Fruit fly (Drosophila melanogaster) whole organism, embryonic: Measurements from ENCODE around the gene CG42271.

Source experiments
- Atf-2 ChIP-seq: fragments of 200-800 bp; sonication (Bioruptor generic); optimal IDR thresholded peaks from 2 replicates; lab custom pipeline; 2016; ENCODE audit warnings: missing biosample characterization, missing genetic modification characterization
- Awh ChIP-seq: fragments of 200-800 bp; sonication (Bioruptor generic); IDR thresholded peaks from 2 replicates; pipeline ENCODE4, ENCODE4 v1.3.6; 2022; ENCODE audit warnings: missing biosample characterization, missing genetic modification characterization
- B-H1 ChIP-seq: fragments of 200-800 bp; sonication (Bioruptor generic); IDR thresholded peaks from 3 replicates; pipeline ENCODE4 v1.3.6; 2022; ENCODE audit warnings: missing biosample characterization, missing genetic modification characterization
- CG10209 ChIP-seq: fragments of 200-800 bp; sonication (Bioruptor generic); optimal IDR thresholded peaks from 3 replicates; lab custom pipeline; 2017; ENCODE audit warnings: missing biosample characterization, mild to moderate bottlenecking, missing genetic modification characterization, missing genetic modification reagents
- CG1024 ChIP-seq: fragments of 200-800 bp; sonication (Bioruptor generic); IDR thresholded peaks from 2 replicates; pipeline ENCODE4 v1.3.6; 2022; ENCODE audit warnings: missing biosample characterization, missing genetic modification characterization
- CG10565 ChIP-seq: fragments of 200-800 bp; sonication (Bioruptor generic); optimal IDR thresholded peaks from 3 replicates; lab custom pipeline; 2016; ENCODE audit warnings: missing biosample characterization, mild to moderate bottlenecking, missing genetic modification characterization
- CG12155 ChIP-seq: fragments of 200-800 bp; sonication (Bioruptor generic); optimal IDR thresholded peaks from 3 replicates; lab custom pipeline; 2016; ENCODE audit warnings: missing biosample characterization, missing genetic modification characterization
- CG15601 ChIP-seq: fragments of 200-800 bp; sonication (Bioruptor generic); optimal IDR thresholded peaks from 3 replicates; lab custom pipeline; 2019; ENCODE audit warnings: missing biosample characterization, mild to moderate bottlenecking, missing genetic modification characterization, moderate library complexity
- CG1602 ChIP-seq: fragments of 200-800 bp; sonication (Bioruptor generic); optimal IDR thresholded peaks from 3 replicates; lab custom pipeline; 2016; ENCODE audit warnings: missing biosample characterization, missing genetic modification characterization
- CG2712 ChIP-seq: fragments of 200-800 bp; optimal IDR thresholded peaks from 3 replicates; lab custom pipeline; 2019; ENCODE audit warnings: missing biosample characterization, mild to moderate bottlenecking, missing genetic modification characterization, moderate library complexity
- CG2875 ChIP-seq: fragments of 200-800 bp; sonication (Bioruptor generic); optimal IDR thresholded peaks from 2 replicates; lab custom pipeline; 2017; ENCODE audit warnings: missing biosample characterization, mild to moderate bottlenecking, missing genetic modification characterization, missing genetic modification reagents
- CG30431 ChIP-seq: fragments of 200-800 bp; sonication (Bioruptor generic); optimal IDR thresholded peaks from 2 replicates; lab custom pipeline; 2017; ENCODE audit warnings: missing biosample characterization, missing genetic modification characterization
- CG31388 ChIP-seq: fragments of 200-800 bp; sonication (Bioruptor generic); optimal IDR thresholded peaks from 2 replicates; lab custom pipeline; 2016; ENCODE audit warnings: missing biosample characterization, missing genetic modification characterization
- CG32767 ChIP-seq: fragments of 200-800 bp; sonication (Bioruptor generic); IDR thresholded peaks from 2 replicates; pipeline ENCODE4 v1.3.6; 2022; ENCODE audit warnings: missing biosample characterization, missing genetic modification characterization
- CG33557 ChIP-seq: fragments of 200-800 bp; sonication (Bioruptor generic); optimal IDR thresholded peaks from 2 replicates; lab custom pipeline; 2019; ENCODE audit warnings: missing biosample characterization, mild to moderate bottlenecking, missing genetic modification characterization, moderate library complexity
- CG4730 ChIP-seq: fragments of 200-800 bp; sonication (Bioruptor generic); IDR thresholded peaks from 2 replicates; pipeline ENCODE4 v1.3.6; 2022; ENCODE audit warnings: missing biosample characterization, missing genetic modification characterization
- CG6854 ChIP-seq: fragments of 200-800 bp; sonication (Bioruptor generic); optimal IDR thresholded peaks from 3 replicates; lab custom pipeline; 2017; ENCODE audit warnings: missing biosample characterization, mild to moderate bottlenecking, missing genetic modification characterization
- CG7963 ChIP-seq: fragments of 200-800 bp; sonication (Bioruptor generic); IDR thresholded peaks from 3 replicates; pipeline ENCODE4 v1.3.6; 2022; ENCODE audit warnings: missing biosample characterization, missing genetic modification characterization; ENCODE audit not compliant: partially characterized antibody
- CG8089 ChIP-seq: fragments of 200-800 bp; sonication (Bioruptor generic); optimal IDR thresholded peaks from 3 replicates; lab custom pipeline; 2016; ENCODE audit warnings: missing biosample characterization, missing genetic modification characterization
- CG8478 ChIP-seq: fragments of >200 bp; optimal IDR thresholded peaks from 2 replicates; lab custom pipeline; 2018
- CG9215 ChIP-seq: fragments of 200-800 bp; sonication (Bioruptor generic); IDR thresholded peaks from 2 replicates; pipeline ENCODE4 v1.3.6; 2022; ENCODE audit warnings: missing biosample characterization, missing genetic modification characterization
- CkIIα-i1 ChIP-seq: fragments of 200-800 bp; sonication (Bioruptor generic); IDR thresholded peaks from 2 replicates; pipeline ENCODE4 v1.3.6; 2022; ENCODE audit warnings: missing biosample characterization, missing genetic modification characterization
- Dbx ChIP-seq: fragments of 200-800 bp; sonication (Bioruptor generic); IDR thresholded peaks from 3 replicates; pipeline ENCODE4 v1.3.6; 2022; ENCODE audit warnings: missing biosample characterization, missing genetic modification characterization
- Dip2 ChIP-seq: fragments of 200-800 bp; sonication (Bioruptor generic); IDR thresholded peaks from 2 replicates; pipeline ENCODE4 v1.3.6; 2022; ENCODE audit warnings: missing biosample characterization, missing genetic modification characterization
- ERR ChIP-seq: fragments of 200-800 bp; sonication (Bioruptor generic); optimal IDR thresholded peaks from 2 replicates; lab custom pipeline; 2016; ENCODE audit warnings: missing biosample characterization, missing genetic modification characterization
- HLH4C ChIP-seq: fragments of 200-800 bp; sonication (Bioruptor generic); IDR thresholded peaks from 3 replicates; pipeline ENCODE4 v1.3.6; 2022; ENCODE audit warnings: missing biosample characterization, missing genetic modification characterization; ENCODE audit not compliant: partially characterized antibody
- Hand ChIP-seq: fragments of 200-800 bp; sonication (Bioruptor generic); optimal IDR thresholded peaks from 2 replicates; lab custom pipeline; 2017; ENCODE audit warnings: mild to moderate bottlenecking, missing biosample characterization, missing genetic modification reagents, missing genetic modification characterization
- Hey ChIP-seq: fragments of 200-800 bp; sonication (Bioruptor generic); optimal IDR thresholded peaks from 3 replicates; lab custom pipeline; 2018; ENCODE audit warnings: missing biosample characterization, mild to moderate bottlenecking, missing genetic modification characterization
- Kr ChIP-seq: fragments of 200-800 bp; sonication (Bioruptor generic); optimal IDR thresholded peaks from 2 replicates; lab custom pipeline; 2017; ENCODE audit warnings: missing biosample characterization, mild to moderate bottlenecking, missing genetic modification characterization
- MBD-R2 ChIP-seq: fragments of 200-800 bp; sonication (Bioruptor generic); IDR thresholded peaks from 2 replicates; pipeline ENCODE4 v1.3.6; 2022; ENCODE audit warnings: missing biosample characterization, missing genetic modification characterization
- Opbp ChIP-seq: fragments of 200-800 bp; sonication (Bioruptor generic); IDR thresholded peaks from 3 replicates; pipeline ENCODE4 v1.3.6; 2022; ENCODE audit warnings: missing biosample characterization, missing genetic modification characterization; ENCODE audit not compliant: partially characterized antibody
- Optix ChIP-seq: fragments of 200-800 bp; sonication (Bioruptor generic); IDR thresholded peaks from 3 replicates; pipeline ENCODE4 v1.3.6; 2022; ENCODE audit warnings: missing biosample characterization, missing genetic modification characterization
- Six4 ChIP-seq: fragments of 200-800 bp; sonication (Bioruptor generic); optimal IDR thresholded peaks from 2 replicates; lab custom pipeline; 2016; ENCODE audit warnings: missing biosample characterization, missing genetic modification characterization
- bowl ChIP-seq: fragments of 200-800 bp; sonication (Bioruptor generic); IDR thresholded peaks from 2 replicates; pipeline ENCODE4 v1.3.6; 2022; ENCODE audit warnings: missing biosample characterization, missing genetic modification characterization
- cas ChIP-seq: fragments of 200-800 bp; sonication (Bioruptor generic); IDR thresholded peaks from 2 replicates; pipeline ENCODE4 v1.3.6; 2022; ENCODE audit warnings: missing biosample characterization, missing genetic modification characterization
- crp ChIP-seq, 2 experiments: fragments of 200-800 bp; sonication (Bioruptor generic); optimal IDR thresholded peaks; 2 replicates in 1 of 2; 3 replicates in 1 of 2; lab custom pipeline; 2017; ENCODE audit warnings: missing biosample characterization in 2 of 2, missing genetic modification characterization in 2 of 2, mild to moderate bottlenecking in 1 of 2, moderate library complexity in 1 of 2
- dmrt99B ChIP-seq: fragments of 200-800 bp; sonication (Bioruptor generic); optimal IDR thresholded peaks from 2 replicates; lab custom pipeline; 2018; ENCODE audit warnings: missing biosample characterization, mild to moderate bottlenecking, missing genetic modification characterization, moderate library complexity
- emc ChIP-seq: fragments of 200-800 bp; sonication (Bioruptor generic); optimal IDR thresholded peaks from 2 replicates; lab custom pipeline; 2016; ENCODE audit warnings: missing biosample characterization, missing genetic modification characterization
- eyg ChIP-seq: fragments of 200-800 bp; sonication (Bioruptor generic); optimal IDR thresholded peaks from 3 replicates; lab custom pipeline; 2016; ENCODE audit warnings: missing biosample characterization, missing genetic modification characterization
- gce ChIP-seq: fragments of 200-800 bp; sonication (Bioruptor generic); IDR thresholded peaks from 3 replicates; pipeline ENCODE4 v1.3.6; 2022; ENCODE audit warnings: missing biosample characterization, missing genetic modification characterization
- grau ChIP-seq: fragments of 200-800 bp; optimal IDR thresholded peaks from 3 replicates; lab custom pipeline; 2019; ENCODE audit warnings: missing biosample characterization, mild to moderate bottlenecking, missing genetic modification characterization, moderate library complexity
- grn ChIP-seq: fragments of 200-800 bp; sonication (Bioruptor generic); optimal IDR thresholded peaks from 3 replicates; lab custom pipeline; 2017; ENCODE audit warnings: missing biosample characterization, missing genetic modification characterization
- lola ChIP-seq, 3 experiments: fragments of >200 bp in 2 of 3; fragments of 200-800 bp in 1 of 3; sonication (Bioruptor generic) in 1 of 3; optimal IDR thresholded peaks; 2 replicates each; lab custom pipeline; 2017 to 2019; ENCODE audit warnings: missing biosample characterization in 3 of 3, missing genetic modification characterization in 3 of 3, mild to moderate bottlenecking in 1 of 3, moderate library complexity in 1 of 3
- maf-S ChIP-seq: fragments of 200-800 bp; sonication (Bioruptor generic); optimal IDR thresholded peaks from 2 replicates; lab custom pipeline; 2016; ENCODE audit warnings: missing biosample characterization, missing genetic modification characterization
- onecut ChIP-seq: fragments of 200-800 bp; sonication (Bioruptor generic); IDR thresholded peaks from 2 replicates; pipeline ENCODE4 v1.3.6; 2022; ENCODE audit warnings: missing biosample characterization, missing genetic modification characterization
- pnt ChIP-seq: fragments of 200-800 bp; sonication (Bioruptor generic); optimal IDR thresholded peaks from 3 replicates; lab custom pipeline; 2016; ENCODE audit warnings: missing biosample characterization, missing genetic modification characterization
- psq ChIP-seq: fragments of 200-800 bp; sonication (Bioruptor generic); optimal IDR thresholded peaks from 2 replicates; lab custom pipeline; 2017; ENCODE audit warnings: missing biosample characterization, missing genetic modification characterization
- sens ChIP-seq: fragments of 200-800 bp; sonication (Bioruptor generic); peaks from one replicate; lab custom pipeline; 2016; ENCODE audit warnings: missing biosample characterization, missing genetic modification characterization
- sug ChIP-seq: fragments of 200-800 bp; optimal IDR thresholded peaks from 2 replicates; lab custom pipeline; 2019; ENCODE audit warnings: missing biosample characterization, mild to moderate bottlenecking, missing genetic modification characterization, moderate library complexity
- wor ChIP-seq: fragments of 200-800 bp; sonication (Bioruptor generic); IDR thresholded peaks from 2 replicates; pipeline ENCODE4 v1.3.6; 2022; ENCODE audit warnings: missing biosample characterization, missing genetic modification characterization
- z ChIP-seq: fragments of 200-800 bp; sonication (Bioruptor generic); IDR thresholded peaks from 3 replicates; pipeline ENCODE4 v1.3.6; 2022; ENCODE audit warnings: missing biosample characterization, missing genetic modification characterization
- zen ChIP-seq: fragments of 200-800 bp; sonication (Bioruptor generic); optimal IDR thresholded peaks from 3 replicates; lab custom pipeline; 2018; ENCODE audit warnings: missing biosample characterization, mild to moderate bottlenecking, missing genetic modification characterization, moderate library complexity

Gene CG42271

DNA sequence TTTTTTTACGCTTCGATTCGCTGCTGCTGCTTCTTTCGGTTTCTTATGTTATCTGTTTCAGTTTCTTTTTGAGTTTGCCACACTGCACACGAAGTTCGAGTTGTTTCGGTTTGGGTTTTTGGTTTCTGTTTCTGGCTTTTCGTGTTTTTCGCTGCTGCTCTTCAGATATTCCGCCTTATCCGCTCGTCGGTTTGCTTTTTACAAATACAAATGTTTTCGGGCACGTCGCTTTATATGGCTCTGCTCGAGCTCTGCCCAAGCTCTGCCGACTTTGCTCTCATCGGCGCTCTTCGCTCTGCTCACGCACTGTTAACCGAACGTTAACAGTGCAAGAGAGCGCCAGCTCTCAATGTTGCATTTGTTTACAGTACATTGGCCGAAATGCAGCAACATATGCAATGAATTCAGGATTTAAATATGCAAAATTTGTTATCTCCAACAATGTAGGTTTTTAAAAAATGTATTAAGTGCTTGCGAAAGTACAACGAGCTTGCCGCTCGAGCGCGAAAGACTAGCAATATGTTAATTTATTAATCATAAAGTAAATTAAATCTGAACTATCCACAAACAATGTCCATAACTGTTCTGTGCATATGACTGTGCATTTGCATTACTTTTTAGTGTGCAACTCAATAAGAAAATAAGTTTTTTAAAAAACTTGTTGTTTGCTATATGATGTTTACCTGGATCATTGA is 22.5 kb downstream of the CG42271 start (continued):
- TF ChIP-seq Awh (GFP tag; lab: Robert Waterston, UW) (no peak), CG10209 (GFP tag; lab: Kevin White, UChicago) (no peak), grau (tag; lab: Kevin White, UChicago) (peak; percentile 12), cas (GFP tag; lab: Robert Waterston, UW) (no peak), CG33557 (GFP tag; lab: Kevin White, UChicago) (no peak), CG2712 (tag; lab: Kevin White, UChicago) (no peak), eyg (GFP tag; lab: Kevin White, UChicago) (no peak), z (GFP tag; lab: Robert Waterston, UW) (no peak), CG2875 (no peak), CG6854 (GFP tag; lab: Kevin White, UChicago) (no peak), Six4 (GFP tag; lab: Kevin White, UChicago) (no peak), maf-S (GFP tag; lab: Kevin White, UChicago) (no peak), psq (GFP tag; lab: Kevin White, UChicago) (no peak), CG1602 (GFP tag; lab: Kevin White, UChicago) (no peak), onecut (no peak), sug (tag; lab: Kevin White, UChicago) (no peak), pnt (GFP tag; lab: Kevin White, UChicago) (no peak), lola (GFP tag; optimal IDR thresholded peaks at IDR 0.05; lab: Kevin White, UChicago) (peak in 1 of 3 experiments; percentile 8), Hey (tag; lab: Kevin White, UChicago) (no peak), CG4730 (GFP tag; lab: Robert Waterston, UW) (no peak), Dip2 (GFP tag; lab: Robert Waterston, UW) (no peak), B-H1 (GFP tag; lab: Robert Waterston, UW) (no peak), HLH4C (GFP tag; lab: Robert Waterston, UW) (no peak), CG31388 (GFP tag; lab: Kevin White, UChicago) (no peak), crp (GFP tag; optimal IDR thresholded peaks at IDR 0.05; lab: Kevin White, UChicago) (no peak), Optix (no peak), Dbx (no peak), bowl (no peak), MBD-R2 (GFP tag; lab: Robert Waterston, UW) (no peak), CG32767 (no peak), Hand (GFP tag; lab: Kevin White, UChicago) (no peak), CG8089 (GFP tag; lab: Kevin White, UChicago) (no peak), grn (GFP tag; lab: Kevin White, UChicago) (no peak), CG8478 (lab: Kevin White, UChicago) (no peak), Opbp (GFP tag; lab: Robert Waterston, UW) (peak; percentile 45; the same call in 1 of the 3 replicates), CG1024 (GFP tag; lab: Robert Waterston, UW) (no peak), CG30431 (GFP tag; lab: Kevin White, UChicago) (no peak), CkIIα-i1 (GFP tag; lab: Robert Waterston, UW) (no peak), Atf-2 (GFP tag; lab: Kevin White, UChicago) (no peak), ERR (no peak), CG15601 (no peak), CG10565 (GFP tag; lab: Kevin White, UChicago) (no peak), CG12155 (GFP tag; lab: Kevin White, UChicago) (no peak), Kr (GFP tag; lab: Kevin White, UChicago) (no peak), emc (GFP tag; lab: Kevin White, UChicago) (no peak), CG7963 (GFP tag; lab: Robert Waterston, UW) (no peak), dmrt99B (tag; lab: Kevin White, UChicago) (no peak), sens (peak; percentile 39), zen (tag; lab: Kevin White, UChicago) (no peak), gce (GFP tag; lab: Robert Waterston, UW) (no peak), CG9215 (GFP tag; lab: Robert Waterston, UW) (no peak), wor (no peak)
